Worm (Caenorhabditis elegans) whole organism, late embryonic: ENCODE measurements around the gene gcc-1.
A peak's percentile ranks its signal among the peaks of the same experiment; 100 is the strongest.

Source experiments
- F13H6.1 ChIP-seq: sonication (generic microtip); optimal IDR thresholded peaks from 2 replicates; lab custom pipeline; 2016; ENCODE audit warnings: missing genetic modification characterization, missing compliant biosample characterization
- K02D7.2 ChIP-seq: sonication (generic microtip); optimal IDR thresholded peaks from 2 replicates; lab custom pipeline; 2017; ENCODE audit warnings: mild to moderate bottlenecking, missing genetic modification characterization, missing compliant biosample characterization
- T23F11.4 ChIP-seq: fragments of 200-800 bp; sonication (Bioruptor generic); optimal IDR thresholded peaks from 2 replicates; lab custom pipeline; 2018; ENCODE audit warnings: mild to moderate bottlenecking, missing genetic modification characterization, missing compliant biosample characterization
- Y22D7AL.16 ChIP-seq: sonication (generic microtip); optimal IDR thresholded peaks from 2 replicates; lab custom pipeline; 2016; ENCODE audit warnings: missing genetic modification characterization, missing compliant biosample characterization
- ahr-1 ChIP-seq: sonication (generic microtip); optimal IDR thresholded peaks from 2 replicates; lab custom pipeline; 2016; ENCODE audit warnings: missing genetic modification characterization, missing compliant biosample characterization
- ceh-19 ChIP-seq: fragments of 200-800 bp; sonication (Bioruptor generic); optimal IDR thresholded peaks from 2 replicates; lab custom pipeline; 2018; ENCODE audit warnings: mild to moderate bottlenecking, missing genetic modification characterization, missing compliant biosample characterization
- ceh-31 ChIP-seq: sonication (generic microtip); optimal IDR thresholded peaks from 2 replicates; lab custom pipeline; 2016; ENCODE audit warnings: missing genetic modification characterization, missing compliant biosample characterization
- ceh-9 ChIP-seq: sonication (generic microtip); optimal IDR thresholded peaks from 2 replicates; lab custom pipeline; 2016; ENCODE audit warnings: mild to moderate bottlenecking, missing genetic modification characterization, inconsistent platforms, missing compliant biosample characterization
- dmd-4 ChIP-seq: sonication (generic microtip); optimal IDR thresholded peaks from 2 replicates; lab custom pipeline; 2016; ENCODE audit warnings: borderline replicate concordance, missing genetic modification characterization, missing compliant biosample characterization
- dve-1 ChIP-seq: sonication (generic microtip); optimal IDR thresholded peaks from 2 replicates; lab custom pipeline; 2017; ENCODE audit warnings: antibody characterized with exemption, mild to moderate bottlenecking, missing genetic modification characterization, missing compliant biosample characterization
- elt-2 ChIP-seq: sonication (generic microtip); optimal IDR thresholded peaks from 2 replicates; lab custom pipeline; 2016; ENCODE audit warnings: missing genetic modification reagents, missing genetic modification characterization, missing compliant biosample characterization
- fax-1 ChIP-seq: sonication (generic microtip); optimal IDR thresholded peaks from 2 replicates; lab custom pipeline; 2016; ENCODE audit warnings: missing genotype, missing genetic modification characterization, missing compliant biosample characterization
- hlh-15 ChIP-seq: sonication (generic microtip); optimal IDR thresholded peaks from 2 replicates; lab custom pipeline; 2016; ENCODE audit warnings: missing genetic modification characterization, missing compliant biosample characterization
- lim-6 ChIP-seq: sonication (generic microtip); optimal IDR thresholded peaks from 2 replicates; lab custom pipeline; 2016; ENCODE audit warnings: missing genetic modification characterization, missing compliant biosample characterization
- madf-2 ChIP-seq: sonication (generic microtip); optimal IDR thresholded peaks from 2 replicates; lab custom pipeline; 2017; ENCODE audit warnings: missing genetic modification characterization, missing compliant biosample characterization
- nfya-1 ChIP-seq: sonication (generic microtip); optimal IDR thresholded peaks from 2 replicates; lab custom pipeline; 2017; ENCODE audit warnings: missing genetic modification characterization, mild to moderate bottlenecking, missing compliant biosample characterization, antibody characterized with exemption, moderate library complexity
- nhr-232 ChIP-seq: sonication (generic microtip); optimal IDR thresholded peaks from 2 replicates; lab custom pipeline; 2016; ENCODE audit warnings: missing genetic modification characterization, missing compliant biosample characterization
- npax-4 ChIP-seq: sonication (generic microtip); optimal IDR thresholded peaks from 2 replicates; lab custom pipeline; 2016; ENCODE audit warnings: missing genetic modification characterization, missing compliant biosample characterization
- odd-2 ChIP-seq: sonication (generic microtip); optimal IDR thresholded peaks from 2 replicates; lab custom pipeline; 2017; ENCODE audit warnings: antibody characterized with exemption, mild to moderate bottlenecking, missing genetic modification characterization, missing compliant biosample characterization
- pag-3 ChIP-seq: sonication (generic microtip); optimal IDR thresholded peaks from 2 replicates; lab custom pipeline; 2016; ENCODE audit warnings: missing compliant biosample characterization, missing genetic modification characterization, borderline replicate concordance
- pat-9 ChIP-seq: fragments of 200-800 bp; sonication (Bioruptor generic); optimal IDR thresholded peaks from 2 replicates; lab custom pipeline; 2018; ENCODE audit warnings: mild to moderate bottlenecking, missing genetic modification characterization, moderate library complexity, missing compliant biosample characterization
- pqm-1 ChIP-seq: sonication (generic microtip); optimal IDR thresholded peaks from 2 replicates; lab custom pipeline; 2016; ENCODE audit warnings: missing genetic modification characterization, missing compliant biosample characterization
- rnt-1 ChIP-seq: sonication (generic microtip); optimal IDR thresholded peaks from 2 replicates; lab custom pipeline; 2016; ENCODE audit warnings: missing genetic modification characterization, missing compliant biosample characterization
- sdc-2 ChIP-seq: sonication (generic microtip); optimal IDR thresholded peaks from 2 replicates; lab custom pipeline; 2016; ENCODE audit warnings: missing genotype, missing genetic modification characterization, missing compliant biosample characterization
- sox-2 ChIP-seq: fragments of 200-800 bp; sonication (Bioruptor generic); IDR thresholded peaks from 2 replicates; pipeline ENCODE4 v1.3.6; 2022; ENCODE audit warnings: missing genetic modification reagents, missing genetic modification characterization, missing compliant biosample characterization
- syd-9 ChIP-seq: sonication (generic microtip); optimal IDR thresholded peaks from 2 replicates; lab custom pipeline; 2016; ENCODE audit warnings: mild to moderate bottlenecking, missing genetic modification characterization, moderate library complexity, missing compliant biosample characterization
- tbx-2 ChIP-seq: sonication (generic microtip); optimal IDR thresholded peaks from 2 replicates; lab custom pipeline; 2016; ENCODE audit warnings: missing genetic modification characterization, missing compliant biosample characterization
- ttx-3 ChIP-seq: sonication (generic microtip); optimal IDR thresholded peaks from 2 replicates; lab custom pipeline; 2016; ENCODE audit warnings: missing genetic modification reagents, missing genetic modification characterization, missing compliant biosample characterization
- unc-3 ChIP-seq, 2 experiments: fragments of 200-800 bp in 1 of 2; sonication (Bioruptor generic) in 1 of 2; sonication (generic microtip) in 1 of 2; conservative IDR thresholded peaks in 1 of 2; optimal IDR thresholded peaks in 1 of 2; 2 replicates each; pipeline versions ENCODE4 v1.3.6 to Lab custom; 2016 to 2022; ENCODE audit warnings: missing compliant biosample characterization in 2 of 2, missing genetic modification characterization in 2 of 2, missing genetic modification reagents in 1 of 2
- unc-42 ChIP-seq: sonication (generic microtip); optimal IDR thresholded peaks from 2 replicates; lab custom pipeline; 2016; ENCODE audit warnings: missing genotype, missing genetic modification characterization, missing compliant biosample characterization
- unc-55 ChIP-seq: sonication (generic microtip); optimal IDR thresholded peaks from 2 replicates; lab custom pipeline; 2017; ENCODE audit warnings: missing biosample characterization, missing genetic modification reagents, missing genetic modification characterization

Gene gcc-1

DNA sequence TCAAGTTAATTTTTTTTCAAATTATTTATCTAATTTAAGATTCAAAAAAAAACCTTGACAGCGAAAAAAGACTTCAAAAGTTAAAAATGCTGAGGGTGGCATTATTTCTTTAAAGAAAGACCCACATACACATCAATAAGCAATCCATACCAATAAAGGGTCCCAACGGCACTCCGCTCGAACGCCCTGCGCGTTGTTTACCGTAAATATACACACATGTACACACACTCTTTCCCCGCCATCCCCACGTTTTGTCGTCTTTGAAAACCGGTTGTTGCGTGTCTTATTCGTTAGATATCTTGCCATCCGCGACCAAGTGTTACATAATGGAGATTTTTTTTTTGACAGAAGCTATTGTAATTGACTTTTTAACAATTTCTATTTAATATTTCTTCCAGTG is at the start of gene gcc-1:
Gene gcc-1, plus strand, starts transcription at position 399 of the 400 bp plus-strand sequence.
- TF ChIP-seq elt-2 (tag; lab: Kevin White, UChicago) (no peak), ttx-3 (no peak), dmd-4 (tag; lab: Kevin White, UChicago) (no peak), T23F11.4 (GFP tag; lab: Kevin White, UChicago) (no peak), ahr-1 (tag; lab: Kevin White, UChicago) (no peak), nfya-1 (tag; lab: Kevin White, UChicago) (peak; percentile 36), tbx-2 (peak; percentile 2), pqm-1 (tag; lab: Kevin White, UChicago) (no peak), ceh-31 (peak; percentile 36), odd-2 (tag; lab: Kevin White, UChicago) (no peak), Y22D7AL.16 (tag; lab: Kevin White, UChicago) (no peak)

DNA sequence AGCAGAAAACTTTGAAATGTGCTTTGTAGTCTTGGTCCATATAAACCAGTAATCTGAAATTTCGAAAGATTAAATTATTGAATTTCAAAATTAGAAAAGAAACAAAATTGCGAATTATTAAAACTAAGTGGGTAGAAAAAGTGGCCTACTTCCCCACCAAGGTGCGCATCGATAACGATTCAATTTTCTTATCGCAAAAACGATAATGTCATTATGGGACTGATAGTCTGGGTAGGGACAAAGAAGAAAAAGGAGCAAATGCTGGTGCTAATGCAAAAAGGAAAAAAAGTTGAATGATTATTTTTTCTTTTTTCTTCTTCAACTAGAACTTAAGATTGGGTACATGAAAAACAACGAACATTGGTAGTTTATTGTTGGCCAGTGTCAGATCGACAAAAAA is 49.2 kb upstream of the gcc-1 start, which contains the start of gene gpcp-1:
Gene gpcp-1, minus strand, starts transcription at position 53 of the 400 bp plus-strand sequence.
- TF ChIP-seq K02D7.2 (tag; lab: Kevin White, UChicago) (no peak), elt-2 (tag; lab: Kevin White, UChicago) (peak; percentile 91)

DNA sequence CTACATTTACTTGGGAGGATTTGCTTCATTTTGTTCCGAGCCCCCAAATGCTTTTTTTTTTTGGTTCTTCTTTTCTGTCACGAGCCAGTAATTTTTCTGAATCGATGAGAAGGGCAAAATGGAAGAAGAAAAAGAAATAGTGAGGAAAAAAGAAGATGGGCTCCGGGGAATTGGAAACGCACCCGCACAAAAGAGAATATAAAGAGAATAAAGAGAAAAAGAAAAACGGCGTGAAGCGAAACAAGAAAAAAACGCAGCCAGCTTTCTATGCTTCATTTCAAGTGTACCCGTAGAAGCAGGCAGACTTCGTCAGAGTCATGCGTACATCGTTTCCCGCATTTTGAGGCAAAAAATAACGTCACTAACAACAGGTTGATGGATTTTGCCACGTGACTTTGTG is 48.7 kb upstream of the gcc-1 start:
- TF ChIP-seq unc-3 (GFP tag; conservative IDR thresholded peaks at IDR 0.05; lab: Robert Waterston, UW): no peak
- peak; percentile 4 for TF ChIP-seq unc-3 (tag; optimal IDR thresholded peaks at IDR 0.05; lab: Kevin White, UChicago)
- peak; percentile 71 for TF ChIP-seq unc-42
- TF ChIP-seq pat-9 (tag; lab: Kevin White, UChicago): no peak

DNA sequence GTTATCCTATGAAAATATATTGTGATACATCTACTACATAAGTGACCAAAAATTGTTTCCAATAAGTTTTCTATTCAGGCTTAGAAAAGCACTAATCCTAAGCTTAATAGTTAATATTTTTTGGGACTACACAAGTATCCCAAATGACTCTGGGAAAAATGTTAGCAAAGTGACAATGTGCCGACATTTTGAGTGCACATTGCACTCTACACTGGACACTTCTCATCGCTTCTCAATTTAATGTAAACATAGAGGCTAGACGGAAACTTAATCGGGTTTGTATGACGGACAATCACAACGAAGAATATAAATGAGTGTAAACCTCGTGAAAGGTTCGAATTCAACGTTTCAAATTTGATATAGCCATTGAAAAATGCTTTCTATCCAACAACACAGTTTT is 48.1 kb upstream of the gcc-1 start:
- TF ChIP-seq sox-2 (GFP tag; lab: Robert Waterston, UW): no peak
- TF ChIP-seq unc-42: peak; percentile 14
- no peak for TF ChIP-seq sdc-2
- TF ChIP-seq unc-55 (GFP tag; lab: Kevin White, UChicago): peak; percentile 12
- TF ChIP-seq pag-3 (tag; lab: Kevin White, UChicago): no peak

DNA sequence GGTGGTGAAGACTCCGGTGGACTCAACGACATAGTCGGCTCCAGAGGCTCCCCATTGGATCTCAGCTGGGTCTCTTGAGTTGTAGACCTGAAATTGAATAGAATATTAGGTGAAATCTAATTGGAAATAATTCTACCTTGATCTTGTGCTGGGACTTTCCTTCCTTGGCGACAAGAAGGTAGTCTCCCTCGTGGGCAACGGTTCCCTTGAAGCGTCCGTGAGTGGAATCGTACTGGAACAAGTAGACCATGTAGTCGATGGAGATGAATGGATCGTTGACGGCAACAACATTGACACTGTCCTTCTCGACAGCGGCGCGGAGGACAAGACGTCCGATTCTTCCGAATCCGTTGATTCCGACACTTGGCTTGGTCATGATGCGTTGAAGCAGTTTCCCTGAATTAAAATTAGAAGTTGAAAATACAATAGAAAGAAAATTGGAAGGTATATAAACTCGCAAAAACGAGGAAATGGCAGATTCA is 46.8 kb upstream of the gcc-1 start, which contains the start of gene gpd-3:
Gene gpd-3, minus strand, starts transcription at position 396 of the 482 bp plus-strand sequence.
- no peak for TF ChIP-seq ceh-31
- TF ChIP-seq npax-4 (tag; lab: Kevin White, UChicago): no peak
- no peak for TF ChIP-seq rnt-1 (tag; lab: Kevin White, UChicago)
- TF ChIP-seq hlh-15 (tag; lab: Kevin White, UChicago): no peak
- TF ChIP-seq T23F11.4 (GFP tag; lab: Kevin White, UChicago): no peak
- TF ChIP-seq dve-1 (tag; lab: Kevin White, UChicago): no peak
- no peak for TF ChIP-seq F13H6.1
- no peak for TF ChIP-seq ceh-19 (GFP tag; lab: Kevin White, UChicago)
- no peak for TF ChIP-seq fax-1 (tag; lab: Kevin White, UChicago)
- TF ChIP-seq, all 69 proteins: peak for 0

DNA sequence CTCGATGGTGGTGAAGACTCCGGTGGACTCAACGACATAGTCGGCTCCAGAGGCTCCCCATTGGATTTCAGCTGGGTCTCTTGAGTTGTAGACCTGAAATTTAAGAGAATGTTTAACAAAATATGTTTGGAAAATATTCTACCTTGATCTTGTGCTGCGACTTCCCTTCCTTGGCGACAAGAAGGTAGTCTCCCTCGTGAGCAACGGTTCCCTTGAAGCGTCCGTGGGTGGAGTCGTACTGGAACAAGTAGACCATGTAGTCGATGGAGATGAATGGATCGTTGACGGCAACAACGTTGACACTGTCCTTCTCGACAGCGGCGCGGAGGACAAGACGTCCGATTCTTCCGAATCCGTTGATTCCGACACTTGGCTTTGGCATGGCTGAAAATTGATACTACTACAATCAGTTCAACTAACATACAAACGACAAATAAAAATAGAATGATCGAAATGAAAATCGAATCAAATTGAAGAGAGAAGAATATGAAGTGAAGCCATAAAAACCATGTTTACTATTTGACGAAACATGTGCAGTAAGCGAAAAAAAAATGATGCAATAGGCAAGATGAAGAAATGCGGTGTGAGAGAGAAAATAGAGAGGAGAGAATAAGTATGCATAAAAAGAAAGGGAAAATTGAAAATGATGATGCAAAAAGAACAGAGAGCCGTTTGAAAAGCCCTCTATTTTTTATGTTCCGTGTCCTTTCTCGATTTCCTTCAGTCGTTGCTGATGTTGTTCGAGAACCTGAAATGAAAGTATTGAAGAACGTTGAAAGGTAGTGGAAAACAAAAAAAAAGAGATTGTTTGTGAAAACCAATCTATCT is 45.2 kb upstream of the gcc-1 start, which contains the start of gene gpd-2:
Gene gpd-2, minus strand, starts transcription at position 384 of the 828 bp plus-strand sequence.
- TF ChIP-seq unc-55 (GFP tag; lab: Kevin White, UChicago): no peak
- no peak for TF ChIP-seq unc-42
- no peak for TF ChIP-seq ceh-9
- no peak for TF ChIP-seq madf-2 (tag; lab: Kevin White, UChicago)
- no peak for TF ChIP-seq pag-3 (tag; lab: Kevin White, UChicago)
- no peak for TF ChIP-seq nhr-232 (tag; lab: Kevin White, UChicago)
- no peak for TF ChIP-seq syd-9
- TF ChIP-seq K02D7.2 (tag; lab: Kevin White, UChicago): no peak
- no peak for TF ChIP-seq nfya-1 (tag; lab: Kevin White, UChicago)
- no peak for TF ChIP-seq Y22D7AL.16 (tag; lab: Kevin White, UChicago)
- TF ChIP-seq lim-6 (tag; lab: Kevin White, UChicago): no peak
